Fruit fly (Drosophila melanogaster): ENCODE results near the gene Obp22a.

The Obp22a gene

DNA sequence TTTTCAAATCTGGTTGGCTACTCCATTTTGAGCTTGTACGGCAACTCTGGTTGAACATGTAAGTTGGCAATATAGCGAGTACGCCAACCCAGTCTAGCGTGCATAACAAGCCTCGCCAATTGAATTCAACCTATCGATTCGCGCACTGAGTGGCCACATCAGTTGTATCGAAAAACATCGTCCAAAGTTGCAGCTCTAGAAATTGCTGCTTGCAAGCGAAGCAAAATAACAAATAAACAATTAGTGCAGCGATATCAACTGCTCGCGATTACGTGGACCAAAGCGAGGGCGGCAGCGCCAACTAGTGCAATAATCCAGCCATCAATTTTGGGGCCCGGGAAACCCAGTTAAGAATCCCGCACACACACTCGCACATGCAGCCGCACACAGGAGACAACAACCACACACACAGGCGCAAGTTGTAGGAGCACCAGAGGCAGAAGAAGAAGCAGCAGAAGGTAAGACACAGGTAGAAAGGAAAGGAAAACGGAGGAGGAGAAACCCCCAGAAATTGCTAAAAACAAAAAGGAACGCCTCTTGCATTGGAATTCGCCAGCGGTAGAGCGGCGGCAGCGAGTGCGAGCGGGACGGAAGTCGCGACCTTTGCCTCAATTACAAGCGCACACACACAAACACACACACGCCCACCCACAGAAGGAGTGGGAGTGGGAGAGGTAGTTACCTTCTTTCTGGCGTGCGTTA, 45.7 kb upstream of the Obp22a start (continued):
- TF ChIP-seq sim (GFP tag; IDR thresholded peaks at IDR 0.05): no peak
- no peak for TF ChIP-seq CG30020 (tag; optimal IDR thresholded peaks at IDR 0.05)
- no peak for TF ChIP-seq CG4404 (GFP tag; IDR thresholded peaks at IDR 0.05)
- TF ChIP-seq Elba2 (GFP tag; optimal IDR thresholded peaks at IDR 0.05): peak; percentile 80
- TF ChIP-seq CG14860 (GFP tag; IDR thresholded peaks at IDR 0.05; ENCODE audit: partially characterized antibody): peak; percentile 79
- peak in 1 of 2 experiments; percentile 89 for TF ChIP-seq Hr78 (GFP tag; optimal IDR thresholded peaks at IDR 0.05)
- TF ChIP-seq luna (GFP tag; optimal IDR thresholded peaks at IDR 0.05): peak; percentile 14
- TF ChIP-seq Meics (GFP tag; optimal IDR thresholded peaks at IDR 0.05): no peak
- TF ChIP-seq bbx (GFP tag; IDR thresholded peaks at IDR 0.05; ENCODE audit: partially characterized antibody): peak; percentile 90
- peak; percentile 78 for TF ChIP-seq CG15514 (GFP tag; optimal IDR thresholded peaks at IDR 0.05)
- TF ChIP-seq tll (GFP tag; optimal IDR thresholded peaks at IDR 0.05): no peak
- TF ChIP-seq HLH4C (GFP tag; IDR thresholded peaks at IDR 0.05; ENCODE audit: partially characterized antibody): peak; percentile 81
- peak; percentile 96 for TF ChIP-seq Ets65A (GFP tag)
- no peak for TF ChIP-seq disco-r (GFP tag; optimal IDR thresholded peaks at IDR 0.05)
- no peak for TF ChIP-seq CG10147 (GFP tag; optimal IDR thresholded peaks at IDR 0.05)
- TF ChIP-seq CG10274 (GFP tag; optimal IDR thresholded peaks at IDR 0.05): no peak
- no peak for TF ChIP-seq az2 (GFP tag; optimal IDR thresholded peaks at IDR 0.05)
- peak; percentile 36; the same call in 1 of the 2 replicates for TF ChIP-seq CG6272 (GFP tag; IDR thresholded peaks at IDR 0.05)
- TF ChIP-seq CG4707 (GFP tag; optimal IDR thresholded peaks at IDR 0.05): no peak
- TF ChIP-seq btn (GFP tag; optimal IDR thresholded peaks at IDR 0.05): no peak
- TF ChIP-seq CG9727 (GFP tag; optimal IDR thresholded peaks at IDR 0.05): no peak
- no peak for TF ChIP-seq sens (GFP tag)
- no peak for TF ChIP-seq CG8388 (GFP tag; optimal IDR thresholded peaks at IDR 0.05)
- TF ChIP-seq gem (tag; optimal IDR thresholded peaks at IDR 0.05): no peak
- no peak for TF ChIP-seq Vsx1 (GFP tag; optimal IDR thresholded peaks at IDR 0.05)
- TF ChIP-seq gfzf (GFP tag; optimal IDR thresholded peaks at IDR 0.05): peak; percentile 60
- TF ChIP-seq fd96Cb (tag; optimal IDR thresholded peaks at IDR 0.05): no peak
- TF ChIP-seq CG11456 (GFP tag; IDR thresholded peaks at IDR 0.05): no peak
- peak; percentile 26 for TF ChIP-seq jumu (GFP tag; optimal IDR thresholded peaks at IDR 0.05)
- no peak for TF ChIP-seq ind (GFP tag; optimal IDR thresholded peaks at IDR 0.05)
- peak; percentile 93 for TF ChIP-seq unc-4 (GFP tag; IDR thresholded peaks at IDR 0.05; ENCODE audit: partially characterized antibody)
- no peak for TF ChIP-seq CG7372 (GFP tag; IDR thresholded peaks at IDR 0.05)
- no peak for TF ChIP-seq CG13424 (tag; optimal IDR thresholded peaks at IDR 0.05)
- no peak for TF ChIP-seq pros (GFP tag; optimal IDR thresholded peaks at IDR 0.05)
- TF ChIP-seq CG4854 (GFP tag; optimal IDR thresholded peaks at IDR 0.05): peak; percentile 98
- peak; percentile 95 for TF ChIP-seq MESR4 (GFP tag; optimal IDR thresholded peaks at IDR 0.05)
- peak; percentile 24 for TF ChIP-seq chn (GFP tag; optimal IDR thresholded peaks at IDR 0.05)
- TF ChIP-seq mam (GFP tag; optimal IDR thresholded peaks at IDR 0.05): peak; percentile 38
- TF ChIP-seq hbn (GFP tag; IDR thresholded peaks at IDR 0.05; ENCODE audit: partially characterized antibody): peak; percentile 90
- no peak for TF ChIP-seq CG11723 (GFP tag; optimal IDR thresholded peaks at IDR 0.05)
- TF ChIP-seq nom (GFP tag; optimal IDR thresholded peaks at IDR 0.05): peak; percentile 56
- no peak for TF ChIP-seq CG13296 (GFP tag; optimal IDR thresholded peaks at IDR 0.05)
- TF ChIP-seq CG15011 (GFP tag; optimal IDR thresholded peaks at IDR 0.05): no peak
- TF ChIP-seq Nf-YA (GFP tag; IDR thresholded peaks at IDR 0.05): no peak
- TF ChIP-seq CG6854 (GFP tag; optimal IDR thresholded peaks at IDR 0.05): no peak
- no peak for TF ChIP-seq rib (GFP tag; IDR thresholded peaks at IDR 0.05)
- TF ChIP-seq bigmax (GFP tag; optimal IDR thresholded peaks at IDR 0.05): no peak
- TF ChIP-seq gro (GFP tag; optimal IDR thresholded peaks at IDR 0.05): no peak
- TF ChIP-seq Side (GFP tag; optimal IDR thresholded peaks at IDR 0.05): peak; percentile 11

Data from whole organism, embryonic.